Worm (Caenorhabditis elegans): Measurements from ENCODE around the gene C47D12.5.

- no peak for TF ChIP-seq pqm-1 (tag; optimal IDR thresholded peaks at IDR 0.05)
- TF ChIP-seq unc-86 (tag; optimal IDR thresholded peaks at IDR 0.05), result no peak
- TF ChIP-seq pha-4 (tag; optimal IDR thresholded peaks at IDR 0.05), result no peak
- TF ChIP-seq ama-1 (optimal IDR thresholded peaks at IDR 0.05), result no peak
- TF ChIP-seq ceh-18 (tag; optimal IDR thresholded peaks at IDR 0.05), result no peak
- no peak for TF ChIP-seq nhr-11 (tag; optimal IDR thresholded peaks at IDR 0.05)
- TF ChIP-seq unc-3 (GFP tag; conservative IDR thresholded peaks at IDR 0.05), result no peak
- no peak for TF ChIP-seq unc-3 (tag; optimal IDR thresholded peaks at IDR 0.05)
- no peak for TF ChIP-seq ceh-24 (tag; optimal IDR thresholded peaks at IDR 0.05)
These were observed 34.5 kb upstream of the C47D12.5 start for ce11 chrII:11719533-11719932.

Measured in whole organism, late embryonic.